Fruit fly (Drosophila melanogaster) whole organism, adult: Measurements from ENCODE around the gene laza.

Experiments used
- CG11617 ChIP-seq: fragments of 200-800 bp; sonication (Bioruptor generic); optimal IDR thresholded peaks from 2 replicates; lab custom pipeline; 2017; ENCODE audit warnings: mild to moderate bottlenecking, missing biosample characterization, missing genetic modification reagents, missing genetic modification characterization
- CG12768 ChIP-seq: fragments of 200-800 bp; sonication (Bioruptor generic); optimal IDR thresholded peaks from 2 replicates; lab custom pipeline; 2017; ENCODE audit warnings: missing biosample characterization, missing genetic modification characterization, mild to moderate bottlenecking, moderate library complexity, missing genetic modification reagents
- CG14711 ChIP-seq: fragments of 200-800 bp; sonication (Bioruptor generic); optimal IDR thresholded peaks from 2 replicates; lab custom pipeline; 2018; ENCODE audit warnings: missing biosample characterization, mild to moderate bottlenecking, missing genetic modification characterization, moderate library complexity
- CG1620 ChIP-seq: fragments of 200-800 bp; sonication (Bioruptor generic); optimal IDR thresholded peaks from 2 replicates; lab custom pipeline; 2016; ENCODE audit warnings: missing biosample characterization, missing genetic modification characterization
- CG33017 ChIP-seq: fragments of 200-800 bp; sonication (Bioruptor generic); optimal IDR thresholded peaks from 2 replicates; lab custom pipeline; 2018; ENCODE audit warnings: missing biosample characterization, mild to moderate bottlenecking, missing genetic modification characterization, moderate library complexity
- CG5204 ChIP-seq: fragments of 200-800 bp; sonication (Bioruptor generic); optimal IDR thresholded peaks from 2 replicates; lab custom pipeline; 2016; ENCODE audit warnings: missing biosample characterization, missing genetic modification characterization
- CG7045 ChIP-seq: fragments of 200-800 bp; sonication (Bioruptor generic); optimal IDR thresholded peaks from 2 replicates; lab custom pipeline; 2017; ENCODE audit warnings: missing biosample characterization, mild to moderate bottlenecking, missing genetic modification characterization
- CG7101 ChIP-seq: fragments of 200-800 bp; sonication (Bioruptor generic); optimal IDR thresholded peaks from 2 replicates; lab custom pipeline; 2018; ENCODE audit warnings: missing biosample characterization, mild to moderate bottlenecking, missing genetic modification characterization, moderate library complexity
- Clk ChIP-seq: fragments of 200-800 bp; sonication (Bioruptor generic); optimal IDR thresholded peaks from 2 replicates; lab custom pipeline; 2017; ENCODE audit warnings: missing biosample characterization, missing genetic modification characterization
- Crg-1 ChIP-seq: fragments of 200-800 bp; sonication (Bioruptor generic); optimal IDR thresholded peaks from 2 replicates; lab custom pipeline; 2016; ENCODE audit warnings: missing biosample characterization, missing genetic modification characterization
- Hr96 ChIP-seq: fragments of 200-800 bp; sonication (Bioruptor generic); optimal IDR thresholded peaks from 2 replicates; lab custom pipeline; 2016; ENCODE audit warnings: missing biosample characterization, missing genetic modification characterization
- Mnt ChIP-seq: fragments of 200-800 bp; sonication (Bioruptor generic); optimal IDR thresholded peaks from 2 replicates; lab custom pipeline; 2016; ENCODE audit warnings: missing biosample characterization, mild to moderate bottlenecking, missing genetic modification characterization
- bab1 ChIP-seq: fragments of 200-800 bp; sonication (Bioruptor generic); optimal IDR thresholded peaks from 3 replicates; lab custom pipeline; 2019; ENCODE audit warnings: missing biosample characterization, mild to moderate bottlenecking, missing genetic modification characterization, moderate library complexity
- cic ChIP-seq: fragments of 200-800 bp; sonication (Bioruptor generic); optimal IDR thresholded peaks from 2 replicates; lab custom pipeline; 2017; ENCODE audit warnings: missing biosample characterization, mild to moderate bottlenecking, missing genetic modification characterization, moderate library complexity
- cnc ChIP-seq, 2 experiments: fragments of >200 bp; optimal IDR thresholded peaks; 2 replicates each; lab custom pipeline; 2017
- kay ChIP-seq: fragments of 200-800 bp; sonication (Bioruptor generic); peaks from one replicate; lab custom pipeline; 2016; ENCODE audit warnings: missing biosample characterization, missing genetic modification characterization, borderline replicate concordance
- ovo ChIP-seq: fragments of 200-800 bp; sonication (Bioruptor generic); optimal IDR thresholded peaks from 2 replicates; lab custom pipeline; 2016; ENCODE audit warnings: missing biosample characterization, missing genetic modification characterization
- pad ChIP-seq: fragments of 200-800 bp; sonication (Bioruptor generic); optimal IDR thresholded peaks from 3 replicates; lab custom pipeline; 2017; ENCODE audit warnings: missing biosample characterization, missing genetic modification characterization, mild to moderate bottlenecking, moderate library complexity, missing genetic modification reagents
- tj ChIP-seq: fragments of 200-800 bp; sonication (Bioruptor generic); optimal IDR thresholded peaks from 3 replicates; lab custom pipeline; 2017; ENCODE audit warnings: missing biosample characterization, mild to moderate bottlenecking, missing genetic modification characterization, moderate library complexity
- toe ChIP-seq: fragments of 200-800 bp; sonication (Bioruptor generic); optimal IDR thresholded peaks from 2 replicates; lab custom pipeline; 2016; ENCODE audit warnings: missing biosample characterization, missing genetic modification characterization

The laza gene

dm6 chr3L:22454368-22454767 is 6.6 kb downstream of the laza start, which contains the start of gene CG11449:
Gene CG11449 (plus strand): TSS chr3L:22454373.
- TF ChIP-seq CG14711 = no peak
- TF ChIP-seq Hr96 (GFP tag; lab: Kevin White, UChicago) = no peak
- TF ChIP-seq CG11617 (GFP tag; lab: Kevin White, UChicago) = no peak
- TF ChIP-seq bab1 (GFP tag; lab: Kevin White, UChicago) = no peak
- TF ChIP-seq cic (GFP tag; lab: Kevin White, UChicago) = no peak
- TF ChIP-seq CG1620 (GFP tag; lab: Kevin White, UChicago) = no peak
- TF ChIP-seq toe = no peak
- TF ChIP-seq CG12768 = no peak
- TF ChIP-seq kay (GFP tag; lab: Kevin White, UChicago) = no peak
- TF ChIP-seq CG7045 = no peak
- no peak for TF ChIP-seq tj (GFP tag; lab: Kevin White, UChicago)
- no peak for TF ChIP-seq CG33017 (tag; lab: Kevin White, UChicago)
- no peak for TF ChIP-seq cnc (optimal IDR thresholded peaks at IDR 0.05; lab: Kevin White, UChicago)
- no peak for TF ChIP-seq CG5204 (GFP tag; lab: Kevin White, UChicago)
- TF ChIP-seq Crg-1 (GFP tag; lab: Kevin White, UChicago) = no peak
- no peak for TF ChIP-seq CG7101
- no peak for TF ChIP-seq ovo
- TF ChIP-seq Clk (GFP tag; lab: Kevin White, UChicago) = no peak
- no peak for TF ChIP-seq pad (GFP tag; lab: Kevin White, UChicago)
- TF ChIP-seq Mnt (GFP tag; lab: Kevin White, UChicago) = no peak

dm6 chr3L:22437111-22437510 is 23.8 kb downstream of the laza start:
- TF ChIP-seq kay (GFP tag; lab: Kevin White, UChicago) = no peak
- no peak for TF ChIP-seq ovo
- TF ChIP-seq toe = no peak
- TF ChIP-seq CG1620 (GFP tag; lab: Kevin White, UChicago) = no peak
- TF ChIP-seq CG33017 (tag; lab: Kevin White, UChicago) = no peak
- no peak for TF ChIP-seq bab1 (GFP tag; lab: Kevin White, UChicago)
- no peak for TF ChIP-seq cnc (optimal IDR thresholded peaks at IDR 0.05; lab: Kevin White, UChicago)
- no peak for TF ChIP-seq Hr96 (GFP tag; lab: Kevin White, UChicago)
- no peak for TF ChIP-seq CG11617 (GFP tag; lab: Kevin White, UChicago)
- TF ChIP-seq CG12768 = no peak
- TF ChIP-seq Clk (GFP tag; lab: Kevin White, UChicago) = no peak
- no peak for TF ChIP-seq tj (GFP tag; lab: Kevin White, UChicago)
- TF ChIP-seq cic (GFP tag; lab: Kevin White, UChicago) = no peak

- TF ChIP-seq CG33017 (tag; lab: Kevin White, UChicago) (no peak), tj (GFP tag; lab: Kevin White, UChicago) (no peak), pad (GFP tag; lab: Kevin White, UChicago) (no peak)
These were observed 36.2 kb downstream of the laza start for dm6 chr3L:22424711-22425110.

dm6 chr3L:22420603-22421308 is 40.2 kb downstream of the laza start:
- TF ChIP-seq CG11617 (GFP tag; lab: Kevin White, UChicago) (no peak), ovo (no peak), tj (GFP tag; lab: Kevin White, UChicago) (no peak), CG12768 (no peak), bab1 (GFP tag; lab: Kevin White, UChicago) (no peak), kay (GFP tag; lab: Kevin White, UChicago) (no peak), toe (no peak), cnc (optimal IDR thresholded peaks at IDR 0.05; lab: Kevin White, UChicago) (no peak), Hr96 (GFP tag; lab: Kevin White, UChicago) (no peak), CG7045 (no peak), CG33017 (tag; lab: Kevin White, UChicago) (no peak), CG1620 (GFP tag; lab: Kevin White, UChicago) (no peak), Clk (GFP tag; lab: Kevin White, UChicago) (no peak), CG5204 (GFP tag; lab: Kevin White, UChicago) (no peak), cic (GFP tag; lab: Kevin White, UChicago) (no peak)

dm6 chr3L:22416108-22416507 is 44.8 kb downstream of the laza start:
- TF ChIP-seq Clk (GFP tag; lab: Kevin White, UChicago) (no peak), CG14711 (no peak)
